Fruit fly (Drosophila melanogaster): ENCODE data around the gene PGRP-SB1.

The PGRP-SB1 gene

DNA sequence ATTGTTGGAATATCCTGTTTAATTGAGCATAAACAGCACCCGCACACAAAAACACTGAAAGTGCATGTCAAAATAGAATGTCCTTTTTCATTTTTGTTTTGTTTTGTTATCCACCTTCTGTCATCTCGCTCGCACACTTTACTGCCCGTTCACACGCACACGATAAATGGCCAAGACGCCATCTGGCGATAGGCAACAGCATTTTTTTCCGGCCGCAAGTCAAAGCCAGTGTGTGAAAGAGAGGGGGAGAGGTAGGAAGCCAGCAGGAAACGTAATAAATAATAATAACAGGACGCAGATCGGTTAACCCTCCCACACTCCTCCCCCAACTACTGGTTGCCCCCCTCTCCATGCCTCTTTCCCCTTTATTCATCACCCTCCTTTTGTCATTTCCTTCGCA lies 42.1 kb upstream of the PGRP-SB1 start (continued):
- peak; percentile 47 for TF ChIP-seq CG8089 (GFP tag; optimal IDR thresholded peaks at IDR 0.05)
- no peak for TF ChIP-seq CG4282 (GFP tag; optimal IDR thresholded peaks at IDR 0.05)
- peak; percentile 2 for TF ChIP-seq CG15479 (GFP tag; optimal IDR thresholded peaks at IDR 0.05)
- TF ChIP-seq CG8924 (tag; optimal IDR thresholded peaks at IDR 0.05) = peak; percentile 29
- TF ChIP-seq Tbp (GFP tag; optimal IDR thresholded peaks at IDR 0.05) = no peak
- TF ChIP-seq psq (GFP tag; optimal IDR thresholded peaks at IDR 0.05) = peak; percentile 68
- no peak for TF ChIP-seq Trl (optimal IDR thresholded peaks at IDR 0.05)
- peak; percentile 7 for TF ChIP-seq Trl (GFP tag; optimal IDR thresholded peaks at IDR 0.05)
- no peak for TF ChIP-seq grau (tag; optimal IDR thresholded peaks at IDR 0.05)
- no peak for TF ChIP-seq HHEX (GFP tag; optimal IDR thresholded peaks at IDR 0.05)
- TF ChIP-seq HLH4C (GFP tag; IDR thresholded peaks at IDR 0.05; ENCODE audit: partially characterized antibody) = no peak
- no peak for TF ChIP-seq Dek (tag; optimal IDR thresholded peaks at IDR 0.05)
- TF ChIP-seq gsb-n (tag; optimal IDR thresholded peaks at IDR 0.05) = no peak
- no peak for TF ChIP-seq CG12155 (GFP tag; optimal IDR thresholded peaks at IDR 0.05)
- TF ChIP-seq sisA (GFP tag; IDR thresholded peaks at IDR 0.05) = no peak
- no peak for TF ChIP-seq HLH3B (GFP tag; IDR thresholded peaks at IDR 0.05)
- TF ChIP-seq CG10654 (GFP tag; optimal IDR thresholded peaks at IDR 0.05) = no peak
- no peak for TF ChIP-seq zfh2 (GFP tag; optimal IDR thresholded peaks at IDR 0.05)
- peak; percentile 41 for TF ChIP-seq CG7987 (GFP tag; optimal IDR thresholded peaks at IDR 0.05)
- no peak for TF ChIP-seq CG14667 (GFP tag; IDR thresholded peaks at IDR 0.05)
- peak; percentile 31 for TF ChIP-seq chn (GFP tag; optimal IDR thresholded peaks at IDR 0.05)
- no peak for TF ChIP-seq nerfin-2 (GFP tag; IDR thresholded peaks at IDR 0.05; ENCODE audit: partially characterized antibody)
- peak; percentile 41 for TF ChIP-seq CG16863 (GFP tag; optimal IDR thresholded peaks at IDR 0.05)
- no peak for TF ChIP-seq CG11085 (GFP tag; IDR thresholded peaks at IDR 0.05)
- no peak for TF ChIP-seq seq (GFP tag; IDR thresholded peaks at IDR 0.05)
- no peak for TF ChIP-seq Gug (GFP tag; IDR thresholded peaks at IDR 0.05)
- peak; percentile 29; the same call in 1 of the 2 replicates for TF ChIP-seq CG32772 (GFP tag; IDR thresholded peaks at IDR 0.05)
- TF ChIP-seq CTCF (GFP tag; optimal IDR thresholded peaks at IDR 0.05) = peak; percentile 92
- TF ChIP-seq CG12769 (tag; optimal IDR thresholded peaks at IDR 0.05) = no peak
- no peak for TF ChIP-seq CG34376 (GFP tag; optimal IDR thresholded peaks at IDR 0.05)
- TF ChIP-seq shn (GFP tag; optimal IDR thresholded peaks at IDR 0.05) = peak; percentile 39
- TF ChIP-seq CG11247 (GFP tag; IDR thresholded peaks at IDR 0.05) = peak; percentile 49; the same call in 1 of the 2 replicates
- 0 out of 2 replicates have a peak, but pooled peaks have one; percentile 25 for TF ChIP-seq CG14014 (GFP tag; IDR thresholded peaks at IDR 0.05)
- TF ChIP-seq CG31441 (GFP tag; IDR thresholded peaks at IDR 0.05) = peak; percentile 8; the same call in 1 of the 2 replicates
- peak; percentile 45 for TF ChIP-seq CG13775 (GFP tag; optimal IDR thresholded peaks at IDR 0.05)
- TF ChIP-seq ara (GFP tag; IDR thresholded peaks at IDR 0.05) = peak; percentile 35; the same call in 1 of the 2 replicates
- no peak for TF ChIP-seq cwo (GFP tag; optimal IDR thresholded peaks at IDR 0.05)
- TF ChIP-seq Rx (GFP tag; IDR thresholded peaks at IDR 0.05) = no peak
- no peak for TF ChIP-seq CG31388 (GFP tag; optimal IDR thresholded peaks at IDR 0.05)
- 0 out of 3 replicates have a peak, but pooled peaks have one; percentile 29 for TF ChIP-seq Opbp (GFP tag; IDR thresholded peaks at IDR 0.05; ENCODE audit: partially characterized antibody)
- no peak for TF ChIP-seq Hr39 (optimal IDR thresholded peaks at IDR 0.05)
- TF ChIP-seq CG4707 (GFP tag; optimal IDR thresholded peaks at IDR 0.05) = peak; percentile 68
- TF ChIP-seq nom (GFP tag; optimal IDR thresholded peaks at IDR 0.05) = peak; percentile 74
- no peak for TF ChIP-seq scrt (GFP tag; optimal IDR thresholded peaks at IDR 0.05)
- no peak for TF ChIP-seq dmrt11E (tag; optimal IDR thresholded peaks at IDR 0.05)
- TF ChIP-seq Asciz (GFP tag; optimal IDR thresholded peaks at IDR 0.05) = peak; percentile 29
- TF ChIP-seq vvl (GFP tag; IDR thresholded peaks at IDR 0.05) = peak; percentile 63; the same call in 1 of the 2 replicates
- TF ChIP-seq chinmo (GFP tag; IDR thresholded peaks at IDR 0.05; ENCODE audit: partially characterized antibody) = 0 out of 4 replicates have a peak, but pooled peaks have one; percentile 67
- TF ChIP-seq CG8944 (GFP tag; optimal IDR thresholded peaks at IDR 0.05) = no peak
- TF ChIP-seq CG14860 (GFP tag; IDR thresholded peaks at IDR 0.05; ENCODE audit: partially characterized antibody) = no peak
- no peak for TF ChIP-seq nau (GFP tag; optimal IDR thresholded peaks at IDR 0.05)
- TF ChIP-seq exex (tag; optimal IDR thresholded peaks at IDR 0.05) = no peak

Measured in whole organism, embryonic.